Worm (Caenorhabditis elegans): ENCODE results near the gene T22D1.8.
A peak's percentile ranks its signal among the peaks of the same experiment; 100 is the strongest.

T22D1.8 gene

DNA sequence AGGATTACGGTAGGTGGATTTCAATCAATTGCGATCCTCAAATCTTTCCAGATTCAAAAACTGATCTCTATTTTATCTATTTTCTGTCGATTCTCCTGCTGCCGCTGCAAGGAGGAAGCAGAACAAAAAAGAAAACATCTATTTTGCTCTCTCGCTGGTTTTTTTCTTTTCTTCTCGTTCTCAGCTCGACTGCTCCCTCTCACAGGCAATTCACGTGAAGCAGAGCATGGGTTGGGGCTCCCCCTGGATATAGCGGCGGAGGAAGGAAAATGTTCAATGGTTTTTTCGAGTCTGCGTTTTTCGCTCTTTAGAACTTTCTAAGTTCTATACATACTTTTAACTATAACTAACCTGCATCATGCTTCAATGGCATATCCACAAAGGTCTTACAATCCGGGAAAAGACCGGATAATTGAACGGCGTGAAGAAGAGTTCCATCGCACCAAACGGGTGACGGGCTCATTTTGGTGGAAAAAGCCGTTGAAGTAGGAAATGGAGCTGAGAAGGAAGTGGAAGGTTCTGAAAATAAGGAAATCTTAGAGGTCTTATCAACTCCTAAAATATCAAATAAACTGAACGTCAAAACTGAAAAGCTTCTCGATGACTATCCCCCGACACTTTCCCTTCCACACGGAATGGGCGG is 27.1 kb downstream of the T22D1.8 start (continued):
- TF ChIP-seq lin-13 (GFP tag; optimal IDR thresholded peaks at IDR 0.05) (peak; percentile 18), rnt-1 (tag; optimal IDR thresholded peaks at IDR 0.05) (peak; percentile 90), egl-27 (tag; optimal IDR thresholded peaks at IDR 0.05) (peak; percentile 76 to 82), nhr-47 (tag; optimal IDR thresholded peaks at IDR 0.05) (peak; percentile 76), skn-1 (tag; optimal IDR thresholded peaks at IDR 0.05) (peak; percentile 75), nhr-237 (tag; optimal IDR thresholded peaks at IDR 0.05) (peak; percentile 44), pqm-1 (tag; optimal IDR thresholded peaks at IDR 0.05) (no peak), lsy-2 (tag; optimal IDR thresholded peaks at IDR 0.05) (peak; percentile 70 to 84), dsc-1 (tag; optimal IDR thresholded peaks at IDR 0.05) (peak; percentile 42), tlp-1 (tag; optimal IDR thresholded peaks at IDR 0.05) (no peak), fos-1 (tag; optimal IDR thresholded peaks at IDR 0.05) (peak; percentile 49), nhr-77 (tag; optimal IDR thresholded peaks at IDR 0.05) (peak; percentile 76), sox-4 (tag; optimal IDR thresholded peaks at IDR 0.05) (peak; percentile 49), nhr-19 (GFP tag; conservative IDR thresholded peaks at IDR 0.05) (peak; percentile 94), efl-3 (GFP tag; optimal IDR thresholded peaks at IDR 0.05) (no peak), zag-1 (tag; optimal IDR thresholded peaks at IDR 0.05) (no peak), nhr-71 (tag; optimal IDR thresholded peaks at IDR 0.05) (peak; percentile 91), ceh-63 (GFP tag; optimal IDR thresholded peaks at IDR 0.05) (no peak), swsn-7 (tag; optimal IDR thresholded peaks at IDR 0.05) (peak; percentile 68), nhr-76 (tag; optimal IDR thresholded peaks at IDR 0.05) (no peak), mab-9 (GFP tag; IDR thresholded peaks at IDR 0.05) (no peak), nhr-20 (tag; optimal IDR thresholded peaks at IDR 0.05) (peak; percentile 78), irx-1 (tag; optimal IDR thresholded peaks at IDR 0.05) (peak; percentile 70), hlh-17 (GFP tag; optimal IDR thresholded peaks at IDR 0.05; ENCODE audit: borderline replicate concordance) (no peak), fkh-10 (GFP tag; optimal IDR thresholded peaks at IDR 0.05) (peak; percentile 78), egl-13 (tag; optimal IDR thresholded peaks at IDR 0.05) (peak; percentile 62), ceh-90 (tag; optimal IDR thresholded peaks at IDR 0.05) (no peak), sup-37 (GFP tag; optimal IDR thresholded peaks at IDR 0.05) (peak; percentile 21), fkh-8 (tag; optimal IDR thresholded peaks at IDR 0.05) (peak; percentile 86), snu-23 (GFP tag; optimal IDR thresholded peaks at IDR 0.05) (peak; percentile 75), ces-1 (GFP tag; optimal IDR thresholded peaks at IDR 0.05) (no peak), vab-15 (tag; optimal IDR thresholded peaks at IDR 0.05) (no peak), nhr-84 (tag; optimal IDR thresholded peaks at IDR 0.05) (no peak), hlh-4 (tag; optimal IDR thresholded peaks at IDR 0.05) (no peak), efl-1 (optimal IDR thresholded peaks at IDR 0.05) (peak; percentile 49 to 56), efl-1 (GFP tag; optimal IDR thresholded peaks at IDR 0.05 in 1 of 2) (peak; percentile 7 to 9), tbx-2 (tag; optimal IDR thresholded peaks at IDR 0.05) (peak; percentile 70), unc-130 (tag; optimal IDR thresholded peaks at IDR 0.05) (peak; percentile 82), lin-15B (tag; optimal IDR thresholded peaks at IDR 0.05) (no peak), xbp-1 (tag; optimal IDR thresholded peaks at IDR 0.05) (peak; percentile 51)

- TF ChIP-seq fkh-8 (tag; optimal IDR thresholded peaks at IDR 0.05), result peak; percentile 23
- no peak for TF ChIP-seq zip-4 (GFP tag; optimal IDR thresholded peaks at IDR 0.05)
These were observed 33.2 kb downstream of the T22D1.8 start, which contains the start of gene srx-19 for ce11 chrIV:6872958-6873357. Gene srx-19 (plus strand): TSS chrIV:6873258.

DNA sequence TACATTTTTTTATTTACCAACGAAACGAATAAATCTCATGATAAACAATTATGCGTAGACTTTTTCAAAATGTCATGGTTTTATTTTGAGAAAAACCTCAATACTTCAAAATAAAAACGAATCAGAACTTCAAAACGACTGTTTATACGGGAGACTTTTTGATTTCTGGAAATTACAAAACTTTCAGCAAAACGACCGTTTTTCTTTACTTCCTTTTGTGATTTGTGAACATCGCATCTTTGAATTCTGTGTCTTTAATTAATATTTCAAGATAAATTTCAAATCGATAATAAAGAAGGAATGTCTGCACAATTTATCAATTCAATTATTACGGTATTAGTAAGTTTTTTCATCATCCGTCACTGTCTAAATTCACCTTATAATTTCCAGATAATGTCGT is 38.4 kb downstream of the T22D1.8 start, which contains the start of gene srx-20:
srx-20 (plus strand) TSS at position 301 of the 400 bp plus-strand sequence.
- TF ChIP-seq unc-86 (tag; optimal IDR thresholded peaks at IDR 0.05), result no peak
- TF ChIP-seq elt-2 (tag; optimal IDR thresholded peaks at IDR 0.05), result no peak
- TF ChIP-seq lin-39 (tag; optimal IDR thresholded peaks at IDR 0.05), result no peak
- TF ChIP-seq skn-1 (tag; optimal IDR thresholded peaks at IDR 0.05), result no peak
- TF ChIP-seq snpc-4 (tag; optimal IDR thresholded peaks at IDR 0.05), result no peak
- TF ChIP-seq hpl-2 (GFP tag; optimal IDR thresholded peaks at IDR 0.05), result no peak
- no peak for TF ChIP-seq fos-1 (tag; optimal IDR thresholded peaks at IDR 0.05)
